Worm (Caenorhabditis elegans) whole organism, L2 larva: Measurements from ENCODE around the gene chtb-2.

Source experiments
- R02D3.7 ChIP-seq: fragments of 150-350 bp; optimal IDR thresholded peaks from 2 replicates; lab custom pipeline; 2014; ENCODE audit warnings: missing biosample characterization, missing genetic modification characterization
- ceh-82 ChIP-seq: fragments of 150-350 bp; optimal IDR thresholded peaks from 2 replicates; lab custom pipeline; 2014; ENCODE audit warnings: missing biosample characterization, missing genetic modification characterization
- fos-1 ChIP-seq: fragments of 150-350 bp; optimal IDR thresholded peaks from 2 replicates; lab custom pipeline; 2014; ENCODE audit warnings: missing biosample characterization, missing genetic modification characterization
- nhr-77 ChIP-seq: fragments of 150-350 bp; optimal IDR thresholded peaks from 2 replicates; lab custom pipeline; 2014; ENCODE audit warnings: missing biosample characterization, missing genetic modification characterization
- unc-62 ChIP-seq: fragments of 150-350 bp; optimal IDR thresholded peaks from 2 replicates; lab custom pipeline; 2014; ENCODE audit warnings: missing biosample characterization, missing genetic modification reagents, missing genetic modification characterization
- ztf-11 ChIP-seq: sonication (generic microtip); optimal IDR thresholded peaks from 2 replicates; lab custom pipeline; 2017; ENCODE audit warnings: missing biosample characterization, missing genetic modification characterization

DNA sequence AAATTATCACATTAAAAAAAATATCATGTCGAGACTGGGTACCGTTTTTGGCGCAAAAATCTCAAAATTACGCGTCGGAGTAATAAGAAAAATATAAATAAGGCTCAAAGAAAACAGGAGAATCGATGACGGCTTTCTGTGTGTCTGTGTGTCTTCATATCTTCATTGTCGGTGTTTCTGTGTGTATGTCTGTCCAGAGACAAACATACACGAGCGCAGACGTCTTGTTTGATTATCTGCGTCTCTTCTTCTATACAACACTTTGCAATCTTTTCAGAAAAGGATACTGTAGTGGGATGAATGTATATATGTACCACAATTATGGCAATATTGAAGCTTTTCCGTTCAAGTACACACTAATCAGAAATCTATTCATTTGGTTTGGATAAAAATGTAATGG is 38.7 kb upstream of the chtb-2 start, which contains the start of gene C05D11.13:
- TF ChIP-seq R02D3.7 (tag; lab: Kevin White, UChicago) (no peak), fos-1 (tag; lab: Kevin White, UChicago) (peak; percentile 32), nhr-77 (tag; lab: Kevin White, UChicago) (no peak), ztf-11 (no peak), unc-62 (GFP tag; lab: Kevin White, UChicago) (no peak), ceh-82 (no peak)
